Fruit fly (Drosophila melanogaster) whole organism, embryonic: ENCODE data around the gene Gorab.

Experiments
- Antp ChIP-seq: fragments of 200-800 bp; sonication (Bioruptor generic); optimal IDR thresholded peaks from 3 replicates; lab custom pipeline; 2016; ENCODE audit warnings: missing biosample characterization, missing genetic modification characterization
- C15 ChIP-seq: fragments of 200-800 bp; sonication (Bioruptor generic); IDR thresholded peaks from 3 replicates; pipeline ENCODE4 v1.3.6; 2022; ENCODE audit warnings: missing biosample characterization, missing genetic modification characterization
- CG11456 ChIP-seq: fragments of 200-800 bp; sonication (Bioruptor generic); IDR thresholded peaks from 3 replicates; pipeline ENCODE4 v1.3.6; 2022; ENCODE audit warnings: missing biosample characterization, missing genetic modification characterization
- CG13287 ChIP-seq: fragments of 200-800 bp; sonication (Bioruptor generic); IDR thresholded peaks from 2 replicates; pipeline ENCODE4 v1.3.6; 2022; ENCODE audit warnings: missing biosample characterization, missing genetic modification characterization; ENCODE audit not compliant: partially characterized antibody
- CG15269 ChIP-seq: fragments of 200-800 bp; sonication (Bioruptor generic); optimal IDR thresholded peaks from 2 replicates; lab custom pipeline; 2018; ENCODE audit warnings: missing biosample characterization, mild to moderate bottlenecking, missing genetic modification characterization, moderate library complexity
- CG1529 ChIP-seq: fragments of 200-800 bp; sonication (Bioruptor generic); optimal IDR thresholded peaks from 3 replicates; lab custom pipeline; 2018; ENCODE audit warnings: missing biosample characterization, missing genetic modification characterization
- CG1602 ChIP-seq: fragments of 200-800 bp; sonication (Bioruptor generic); optimal IDR thresholded peaks from 3 replicates; lab custom pipeline; 2016; ENCODE audit warnings: missing biosample characterization, missing genetic modification characterization
- CG16779 ChIP-seq: fragments of 200-800 bp; sonication (Bioruptor generic); IDR thresholded peaks from 2 replicates; pipeline ENCODE4 v1.3.6; 2022; ENCODE audit warnings: missing biosample characterization, missing genetic modification characterization
- CG17186 ChIP-seq: fragments of 200-800 bp; sonication (Bioruptor generic); optimal IDR thresholded peaks from 3 replicates; lab custom pipeline; 2017; ENCODE audit warnings: missing biosample characterization, missing genetic modification reagents, missing genetic modification characterization
- CG17385 ChIP-seq: fragments of 200-800 bp; sonication (Bioruptor generic); optimal IDR thresholded peaks from 3 replicates; lab custom pipeline; 2018; ENCODE audit warnings: missing biosample characterization, mild to moderate bottlenecking, missing genetic modification characterization
- CG18599 ChIP-seq: fragments of 200-800 bp; sonication (Bioruptor generic); optimal IDR thresholded peaks from 3 replicates; lab custom pipeline; 2017; ENCODE audit warnings: missing biosample characterization, missing genetic modification characterization, mild to moderate bottlenecking, moderate library complexity, missing genetic modification reagents
- CG2678 ChIP-seq: fragments of 200-800 bp; sonication (Bioruptor generic); optimal IDR thresholded peaks from 3 replicates; lab custom pipeline; 2019; ENCODE audit warnings: missing biosample characterization, mild to moderate bottlenecking, missing genetic modification characterization, moderate library complexity
- CG34422 ChIP-seq: fragments of 200-800 bp; sonication (Bioruptor generic); IDR thresholded peaks from 3 replicates; pipeline ENCODE4 v1.3.6; 2022; ENCODE audit warnings: missing biosample characterization, missing genetic modification characterization
- CG4360 ChIP-seq: fragments of 200-800 bp; sonication (Bioruptor generic); IDR thresholded peaks from 2 replicates; pipeline ENCODE4 v1.3.6; 2022; ENCODE audit warnings: missing biosample characterization, missing genetic modification characterization
- CG5180 ChIP-seq: fragments of 200-800 bp; sonication (Bioruptor generic); optimal IDR thresholded peaks from 3 replicates; lab custom pipeline; 2017; ENCODE audit warnings: missing biosample characterization, missing genetic modification characterization, mild to moderate bottlenecking, moderate library complexity, missing genetic modification reagents
- CG6689 ChIP-seq: fragments of 200-800 bp; sonication (Bioruptor generic); IDR thresholded peaks from 2 replicates; pipeline ENCODE4 v1.3.6; 2022; ENCODE audit warnings: missing biosample characterization, missing genetic modification characterization
- CG7786 ChIP-seq: fragments of 200-800 bp; sonication (Bioruptor generic); optimal IDR thresholded peaks from 2 replicates; lab custom pipeline; 2016; ENCODE audit warnings: missing biosample characterization, missing genetic modification characterization
- CG8281 ChIP-seq: fragments of 200-800 bp; sonication (Bioruptor generic); optimal IDR thresholded peaks from 2 replicates; lab custom pipeline; 2018; ENCODE audit warnings: missing biosample characterization, mild to moderate bottlenecking, missing genetic modification characterization, moderate library complexity
- CG8388 ChIP-seq: fragments of 200-800 bp; sonication (Bioruptor generic); optimal IDR thresholded peaks from 2 replicates; lab custom pipeline; 2019; ENCODE audit warnings: missing biosample characterization, mild to moderate bottlenecking, missing genetic modification characterization, moderate library complexity
- CG9727 ChIP-seq: fragments of 200-800 bp; sonication (Bioruptor generic); optimal IDR thresholded peaks from 3 replicates; lab custom pipeline; 2017; ENCODE audit warnings: missing biosample characterization, mild to moderate bottlenecking, missing genetic modification characterization
- CG9876 ChIP-seq: fragments of 200-800 bp; sonication (Bioruptor generic); optimal IDR thresholded peaks from 2 replicates; lab custom pipeline; 2016; ENCODE audit warnings: missing biosample characterization, missing genetic modification characterization
- CoRest ChIP-seq: fragments of 200-800 bp; sonication (Bioruptor generic); optimal IDR thresholded peaks from 3 replicates; lab custom pipeline; 2018; ENCODE audit warnings: missing biosample characterization, mild to moderate bottlenecking, missing genetic modification characterization, moderate library complexity
- D19A ChIP-seq: fragments of 200-800 bp; optimal IDR thresholded peaks from 3 replicates; lab custom pipeline; 2019; ENCODE audit warnings: missing biosample characterization, mild to moderate bottlenecking, missing genetic modification characterization, moderate library complexity
- Dek ChIP-seq: fragments of 200-800 bp; sonication (Bioruptor generic); optimal IDR thresholded peaks from 3 replicates; lab custom pipeline; 2019; ENCODE audit warnings: missing biosample characterization, mild to moderate bottlenecking, missing genetic modification characterization, moderate library complexity
- Dll ChIP-seq: fragments of 200-800 bp; sonication (Bioruptor generic); IDR thresholded peaks from 4 replicates; pipeline ENCODE4 v1.3.6; 2022; ENCODE audit warnings: missing biosample characterization, missing genetic modification characterization; ENCODE audit not compliant: partially characterized antibody
- Dref ChIP-seq: fragments of 200-800 bp; sonication (Bioruptor generic); IDR thresholded peaks from 2 replicates; pipeline ENCODE4 v1.3.6; 2022; ENCODE audit warnings: missing biosample characterization, missing genetic modification characterization
- Fer1 ChIP-seq: fragments of 200-800 bp; sonication (Bioruptor generic); optimal IDR thresholded peaks from 2 replicates; lab custom pipeline; 2017; ENCODE audit warnings: missing biosample characterization, mild to moderate bottlenecking, missing genetic modification characterization
- Fer2 ChIP-seq: fragments of 200-800 bp; sonication (Bioruptor generic); optimal IDR thresholded peaks from 2 replicates; lab custom pipeline; 2018; ENCODE audit warnings: missing biosample characterization, mild to moderate bottlenecking, missing genetic modification characterization, moderate library complexity
- Fer3 ChIP-seq: fragments of 200-800 bp; sonication (Bioruptor generic); optimal IDR thresholded peaks from 2 replicates; lab custom pipeline; 2018; ENCODE audit warnings: missing biosample characterization, mild to moderate bottlenecking, missing genetic modification characterization, moderate library complexity
- Hey ChIP-seq: fragments of 200-800 bp; sonication (Bioruptor generic); optimal IDR thresholded peaks from 3 replicates; lab custom pipeline; 2018; ENCODE audit warnings: missing biosample characterization, mild to moderate bottlenecking, missing genetic modification characterization
- Jarid2 ChIP-seq: fragments of 200-800 bp; sonication (Bioruptor generic); optimal IDR thresholded peaks from 3 replicates; lab custom pipeline; 2017; ENCODE audit warnings: mild to moderate bottlenecking, missing biosample characterization, missing genetic modification reagents, missing genetic modification characterization
- Oaz ChIP-seq: fragments of 200-800 bp; sonication (Bioruptor generic); IDR thresholded peaks from 2 replicates; pipeline ENCODE4 v1.3.6; 2022; ENCODE audit warnings: missing biosample characterization, missing genetic modification characterization
- Six4 ChIP-seq: fragments of 200-800 bp; sonication (Bioruptor generic); optimal IDR thresholded peaks from 2 replicates; lab custom pipeline; 2016; ENCODE audit warnings: missing biosample characterization, missing genetic modification characterization
- Ssrp ChIP-seq: fragments of 200-800 bp; sonication (Bioruptor generic); optimal IDR thresholded peaks from 2 replicates; lab custom pipeline; 2018; ENCODE audit warnings: missing biosample characterization, mild to moderate bottlenecking, missing genetic modification characterization, moderate library complexity
- Usf ChIP-seq: fragments of 200-800 bp; sonication (Bioruptor generic); optimal IDR thresholded peaks from 2 replicates; lab custom pipeline; 2017; ENCODE audit warnings: missing genotype, missing biosample characterization, missing genetic modification characterization
- fd96Cb ChIP-seq: fragments of 200-800 bp; sonication (Bioruptor generic); optimal IDR thresholded peaks from 2 replicates; lab custom pipeline; 2018; ENCODE audit warnings: missing biosample characterization, mild to moderate bottlenecking, missing genetic modification characterization, moderate library complexity
- hkb ChIP-seq, 2 experiments: fragments of 200-800 bp in 1 of 2; fragments of >200 bp in 1 of 2; sonication (Bioruptor generic) in 1 of 2; IDR thresholded peaks in 1 of 2; optimal IDR thresholded peaks in 1 of 2; 2 replicates each; pipeline versions ENCODE4 v1.3.6 to Lab custom; 2017 to 2022; ENCODE audit warnings: missing biosample characterization in 1 of 2, missing genetic modification characterization in 1 of 2
- hth ChIP-seq: fragments of >200 bp; optimal IDR thresholded peaks from 2 replicates; lab custom pipeline; 2017; ENCODE audit warnings: inconsistent platforms
- inv ChIP-seq: fragments of 200-800 bp; sonication (Bioruptor generic); IDR thresholded peaks from 2 replicates; pipeline ENCODE4 v1.3.6; 2022; ENCODE audit warnings: missing biosample characterization, missing genetic modification characterization; ENCODE audit not compliant: partially characterized antibody
- lab ChIP-seq: fragments of 200-800 bp; sonication (Bioruptor generic); optimal IDR thresholded peaks from 3 replicates; lab custom pipeline; 2017; ENCODE audit warnings: missing biosample characterization, missing genetic modification characterization, mild to moderate bottlenecking, moderate library complexity, missing genetic modification reagents
- nom ChIP-seq: fragments of 200-800 bp; sonication (Bioruptor generic); optimal IDR thresholded peaks from 2 replicates; lab custom pipeline; 2017; ENCODE audit warnings: missing biosample characterization, missing genetic modification characterization, mild to moderate bottlenecking, moderate library complexity, missing genetic modification reagents
- org-1 ChIP-seq: fragments of 200-800 bp; sonication (Bioruptor generic); optimal IDR thresholded peaks from 2 replicates; lab custom pipeline; 2017; ENCODE audit warnings: missing biosample characterization, missing genetic modification characterization
- pan ChIP-seq, 4 experiments: fragments of >200 bp in 3 of 4; fragments of 200-800 bp in 1 of 4; sonication (Bioruptor generic) in 1 of 4; optimal IDR thresholded peaks in 3 of 4; IDR thresholded peaks in 1 of 4; 2 replicates each; pipeline versions ENCODE4 v1.3.6 to Lab custom; 2017 to 2022; ENCODE audit warnings: missing biosample characterization in 2 of 4, missing genetic modification characterization in 2 of 4, mixed read lengths in 1 of 4
- run ChIP-seq: fragments of 200-800 bp; sonication (Bioruptor generic); optimal IDR thresholded peaks from 3 replicates; lab custom pipeline; 2018; ENCODE audit warnings: missing biosample characterization, mild to moderate bottlenecking, missing genetic modification characterization
- stwl ChIP-seq: fragments of 200-800 bp; sonication (Bioruptor generic); optimal IDR thresholded peaks from 3 replicates; lab custom pipeline; 2018; ENCODE audit warnings: missing biosample characterization, mild to moderate bottlenecking, missing genetic modification characterization, moderate library complexity
- ttk ChIP-seq: fragments of 200-800 bp; sonication (Bioruptor generic); IDR thresholded peaks from 2 replicates; pipeline ENCODE4 v2.1.2; 2022; ENCODE audit warnings: missing biosample characterization, missing genetic modification characterization
- unc-4 ChIP-seq: fragments of 200-800 bp; sonication (Bioruptor generic); IDR thresholded peaks from 2 replicates; pipeline ENCODE4 v1.3.6; 2022; ENCODE audit warnings: missing biosample characterization, missing genetic modification characterization; ENCODE audit not compliant: partially characterized antibody
- vnd ChIP-seq: fragments of 200-800 bp; sonication (Bioruptor generic); IDR thresholded peaks from 3 replicates; pipeline ENCODE4 v1.3.6; 2022; ENCODE audit warnings: missing biosample characterization, missing genetic modification characterization; ENCODE audit not compliant: partially characterized antibody
- yki ChIP-seq: fragments of >200 bp; optimal IDR thresholded peaks from 3 replicates; lab custom pipeline; 2018

Gorab gene

dm6 chr3L:17457695-17458242, 29.1 kb upstream of the Gorab start (continued):
- TF ChIP-seq CoRest (tag; lab: Kevin White, UChicago) (peak; percentile 23), Oaz (no peak), lab (GFP tag; lab: Kevin White, UChicago) (peak; percentile 47), Fer2 (no peak), hkb (optimal IDR thresholded peaks at IDR 0.05; lab: Kevin White, UChicago) (no peak), hkb (GFP tag; IDR thresholded peaks at IDR 0.05; lab: Robert Waterston, UW) (peak; percentile 43; the same call in 1 of the 2 replicates), Dek (tag; lab: Kevin White, UChicago) (no peak), CG15269 (tag; lab: Kevin White, UChicago) (peak; percentile 16), CG18599 (GFP tag; lab: Kevin White, UChicago) (peak; percentile 54), CG9876 (GFP tag; lab: Kevin White, UChicago) (no peak), nom (GFP tag; lab: Kevin White, UChicago) (no peak), Fer3 (no peak), Dref (GFP tag; lab: Robert Waterston, UW) (no peak), ttk (GFP tag; lab: Robert Waterston, UW) (no peak), Dll (no peak), CG8388 (GFP tag; lab: Kevin White, UChicago) (peak; percentile 43), CG17186 (GFP tag; lab: Kevin White, UChicago) (no peak), inv (GFP tag; lab: Robert Waterston, UW) (no peak), CG1529 (GFP tag; lab: Kevin White, UChicago) (no peak), unc-4 (GFP tag; lab: Robert Waterston, UW) (no peak), CG5180 (GFP tag; lab: Kevin White, UChicago) (no peak), CG8281 (no peak), Antp (GFP tag; lab: Kevin White, UChicago) (no peak), D19A (tag; lab: Kevin White, UChicago) (peak; percentile 52), CG17385 (peak; percentile 12), org-1 (GFP tag; lab: Kevin White, UChicago) (no peak), Fer1 (GFP tag; lab: Kevin White, UChicago) (peak; percentile 26), vnd (no peak), CG2678 (peak; percentile 48), hth (lab: Kevin White, UChicago) (no peak), CG16779 (no peak), Jarid2 (GFP tag; lab: Kevin White, UChicago) (no peak), CG34422 (GFP tag; lab: Robert Waterston, UW) (no peak), Hey (tag; lab: Kevin White, UChicago) (no peak), CG6689 (GFP tag; lab: Robert Waterston, UW) (peak; percentile 53; the same call in 1 of the 2 replicates), yki (lab: Kevin White, UChicago) (no peak), CG4360 (GFP tag; lab: Robert Waterston, UW) (no peak), CG1602 (GFP tag; lab: Kevin White, UChicago) (no peak), Six4 (GFP tag; lab: Kevin White, UChicago) (no peak), CG7786 (GFP tag; lab: Kevin White, UChicago) (no peak), Ssrp (tag; lab: Kevin White, UChicago) (peak; percentile 40), CG11456 (no peak), run (tag; lab: Kevin White, UChicago) (no peak), stwl (tag; lab: Kevin White, UChicago) (no peak), CG9727 (GFP tag; lab: Kevin White, UChicago) (peak; percentile 36), Usf (no peak), CG13287 (GFP tag; lab: Robert Waterston, UW) (no peak), pan (optimal IDR thresholded peaks at IDR 0.05; lab: Kevin White, UChicago) (no peak), pan (GFP tag; optimal IDR thresholded peaks at IDR 0.05 in 1 of 2, IDR thresholded peaks at IDR 0.05 in 1 of 2) (peak in 1 of 2 experiments; percentile 26), C15 (GFP tag; lab: Robert Waterston, UW) (no peak), fd96Cb (tag; lab: Kevin White, UChicago) (peak; percentile 14)
